Worm (Caenorhabditis elegans): ENCODE results near the gene F39G3.5.

- no peak for TF ChIP-seq dao-5 (tag; optimal IDR thresholded peaks at IDR 0.05)
- TF ChIP-seq him-1 (tag; optimal IDR thresholded peaks at IDR 0.05), result no peak
Measured at ce11 chrV:4691657-4692056, 30.8 kb upstream of the F39G3.5 start.
